Worm (Caenorhabditis elegans): ENCODE results near the gene cpna-2.
A peak's percentile ranks its signal among the peaks of the same experiment; 100 is the strongest.

The cpna-2 gene

DNA sequence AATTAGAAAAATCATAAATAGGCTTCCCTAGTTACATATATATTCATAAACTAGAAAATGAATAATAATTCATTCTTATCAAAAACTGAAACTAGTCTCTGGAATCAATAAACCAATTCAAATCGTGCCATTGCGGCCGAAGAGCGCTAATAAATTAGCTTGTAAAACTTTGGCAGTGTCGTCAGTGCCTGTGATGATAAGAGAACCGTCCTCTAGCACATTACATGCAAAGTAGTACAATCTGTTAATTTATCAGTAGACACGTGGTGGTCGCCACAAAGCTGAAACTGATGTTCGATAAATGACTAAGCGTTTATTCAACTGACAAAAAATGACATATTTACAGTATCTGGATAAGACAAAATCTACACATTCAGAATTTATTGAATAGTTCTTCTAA lies 29.1 kb upstream of the cpna-2 start (continued):
- no peak for TF ChIP-seq ceh-44 (GFP tag; IDR thresholded peaks at IDR 0.05)
- peak; percentile 20 for TF ChIP-seq T20F7.1 (GFP tag; optimal IDR thresholded peaks at IDR 0.05)
- TF ChIP-seq nhr-28 (tag; optimal IDR thresholded peaks at IDR 0.05): peak; percentile 60
- TF ChIP-seq pha-4 (GFP tag; IDR thresholded peaks at IDR 0.05): no peak
- no peak for TF ChIP-seq pha-4 (tag; optimal IDR thresholded peaks at IDR 0.05)
- no peak for TF ChIP-seq Y48G9A.11 (GFP tag; IDR thresholded peaks at IDR 0.05)
- TF ChIP-seq lin-29 (GFP tag; IDR thresholded peaks at IDR 0.05): no peak
- no peak for TF ChIP-seq ama-1 (optimal IDR thresholded peaks at IDR 0.05)
- no peak for TF ChIP-seq F49E8.2 (tag; optimal IDR thresholded peaks at IDR 0.05; ENCODE audit: borderline replicate concordance)
- no peak for TF ChIP-seq daf-12 (tag; optimal IDR thresholded peaks at IDR 0.05)
- TF ChIP-seq mxl-3 (GFP tag; optimal IDR thresholded peaks at IDR 0.05): peak; percentile 88
- peak; percentile 84 for TF ChIP-seq lin-1 (GFP tag; IDR thresholded peaks at IDR 0.05)
- no peak for TF ChIP-seq daf-8 (GFP tag; IDR thresholded peaks at IDR 0.05)
- TF ChIP-seq snpc-1.2 (GFP tag; IDR thresholded peaks at IDR 0.05): no peak
- TF ChIP-seq dpl-1 (GFP tag; optimal IDR thresholded peaks at IDR 0.05): no peak
- no peak for TF ChIP-seq unc-39 (tag; optimal IDR thresholded peaks at IDR 0.05)
- TF ChIP-seq dmd-6 (GFP tag; IDR thresholded peaks at IDR 0.05): peak; percentile 92
- TF ChIP-seq F37D6.2 (tag; optimal IDR thresholded peaks at IDR 0.05): no peak
- TF ChIP-seq snpc-4 (tag; optimal IDR thresholded peaks at IDR 0.05): no peak
- TF ChIP-seq nhr-41 (GFP tag; IDR thresholded peaks at IDR 0.05): no peak
- no peak for TF ChIP-seq lin-38 (GFP tag; IDR thresholded peaks at IDR 0.05)
- no peak for TF ChIP-seq Y105C5A.15 (GFP tag; IDR thresholded peaks at IDR 0.05)
- TF ChIP-seq pqm-1 (tag; optimal IDR thresholded peaks at IDR 0.05): peak; percentile 95
- no peak for TF ChIP-seq F10B5.3 (tag; optimal IDR thresholded peaks at IDR 0.05)
- no peak for TF ChIP-seq mep-1 (tag; optimal IDR thresholded peaks at IDR 0.05)
- TF ChIP-seq vab-7 (GFP tag; IDR thresholded peaks at IDR 0.05): no peak
- peak; percentile 76 for TF ChIP-seq tra-1 (GFP tag; IDR thresholded peaks at IDR 0.05)
- no peak for TF ChIP-seq nhr-237 (tag; optimal IDR thresholded peaks at IDR 0.05)
- no peak for TF ChIP-seq duxl-1 (tag; optimal IDR thresholded peaks at IDR 0.05; ENCODE audit: poor library complexity)
- no peak for TF ChIP-seq rbr-2 (tag; optimal IDR thresholded peaks at IDR 0.05)
- TF ChIP-seq lir-3 (tag; optimal IDR thresholded peaks at IDR 0.05): no peak
- TF ChIP-seq cey-2 (tag; optimal IDR thresholded peaks at IDR 0.05; ENCODE audit: borderline replicate concordance, insufficient read depth): no peak
- no peak for TF ChIP-seq ceh-32 (tag; optimal IDR thresholded peaks at IDR 0.05; ENCODE audit: poor library complexity)
- no peak for TF ChIP-seq Y5F2A.4 (GFP tag; optimal IDR thresholded peaks at IDR 0.05)
- peak; percentile 21 for TF ChIP-seq nhr-77 (tag; optimal IDR thresholded peaks at IDR 0.05)
- TF ChIP-seq lim-7 (GFP tag; IDR thresholded peaks at IDR 0.05): no peak
- no peak for TF ChIP-seq ceh-28 (tag; optimal IDR thresholded peaks at IDR 0.05)
- TF ChIP-seq hif-1 (tag; optimal IDR thresholded peaks at IDR 0.05): no peak
- no peak for TF ChIP-seq nhr-10 (tag; optimal IDR thresholded peaks at IDR 0.05)
- TF ChIP-seq lsy-2 (tag; optimal IDR thresholded peaks at IDR 0.05): peak in 1 of 2 experiments; percentile 11
- no peak for TF ChIP-seq zfp-3 (GFP tag; conservative IDR thresholded peaks at IDR 0.05)
- TF ChIP-seq lin-13 (GFP tag; optimal IDR thresholded peaks at IDR 0.05): no peak
- no peak for TF ChIP-seq dmd-8 (GFP tag; IDR thresholded peaks at IDR 0.05)

DNA sequence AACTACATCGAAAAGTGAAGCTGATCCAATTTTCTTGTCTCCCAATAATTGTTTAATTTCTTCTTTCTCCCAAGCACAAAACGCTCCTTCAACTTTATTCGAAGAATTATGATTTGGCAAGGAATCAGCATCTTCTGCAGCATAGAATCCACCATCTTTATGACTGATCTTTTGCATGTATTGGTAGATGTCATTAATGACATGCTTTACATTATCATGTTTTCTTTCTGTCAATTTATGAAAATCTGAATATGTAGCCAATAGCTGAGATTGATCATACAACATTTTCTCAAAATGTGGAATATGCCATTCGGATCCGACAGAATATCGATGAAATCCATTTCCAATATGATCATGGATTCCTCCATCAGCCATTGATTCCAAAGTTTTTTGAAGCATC lies 27.5 kb upstream of the cpna-2 start:
- TF ChIP-seq madf-9 (GFP tag; conservative IDR thresholded peaks at IDR 0.05): no peak
- no peak for TF ChIP-seq dmd-6 (GFP tag; IDR thresholded peaks at IDR 0.05)
- TF ChIP-seq nhr-10 (tag; optimal IDR thresholded peaks at IDR 0.05): no peak
- peak in 1 of 2 experiments; percentile 95 for TF ChIP-seq unc-62 (GFP tag; optimal IDR thresholded peaks at IDR 0.05 in 1 of 2)
- TF ChIP-seq unc-62 (tag; optimal IDR thresholded peaks at IDR 0.05): no peak
- TF ChIP-seq fos-1 (tag; optimal IDR thresholded peaks at IDR 0.05): no peak
- no peak for TF ChIP-seq lin-13 (GFP tag; optimal IDR thresholded peaks at IDR 0.05)
